Worm (Caenorhabditis elegans) whole organism, mixed stage, embryonic: ENCODE data around the gene B0524.6.

Source experiments
- nhr-28 ChIP-seq: fragments of 150-350 bp; optimal IDR thresholded peaks from 2 replicates; lab custom pipeline; 2014; ENCODE audit warnings: missing biosample characterization, missing genetic modification characterization

B0524.6 gene

DNA sequence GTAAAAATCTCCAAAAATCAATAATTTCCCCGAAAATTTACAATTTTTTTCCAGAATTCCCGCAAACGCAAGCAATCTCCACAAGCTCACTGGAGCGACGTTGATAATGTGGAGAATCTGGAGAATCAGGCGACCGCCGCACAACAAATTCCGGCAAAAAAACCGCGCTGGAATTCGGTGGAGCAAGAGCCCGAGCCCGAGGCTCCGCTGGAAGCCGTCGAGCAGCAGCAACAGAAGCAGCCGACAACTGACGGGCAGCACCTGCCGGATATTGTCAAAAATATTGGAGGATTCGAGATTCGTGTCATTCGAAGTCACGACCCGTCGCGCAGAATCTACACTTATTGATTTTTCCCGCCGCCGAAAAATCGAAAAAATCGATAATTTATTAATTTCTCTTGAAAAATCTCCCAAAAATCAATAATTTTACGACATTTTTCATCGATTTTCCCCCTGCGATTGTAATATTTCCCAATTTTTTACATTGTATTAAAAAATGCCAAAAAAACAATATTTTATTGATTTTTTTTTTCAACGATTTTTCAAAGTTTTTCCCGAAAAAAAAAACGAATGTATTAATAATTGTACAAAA, 53.2 kb downstream of the B0524.6 start:
- TF ChIP-seq nhr-28 (tag; lab: Kevin White, UChicago) = no peak
